Worm (Caenorhabditis elegans) whole organism, early embryonic: ENCODE measurements around the gene srz-79.

Experiments used
- B0310.2 ChIP-seq: sonication (generic microtip); optimal IDR thresholded peaks from 2 replicates; lab custom pipeline; 2016; ENCODE audit warnings: mild to moderate bottlenecking, missing genetic modification characterization, missing compliant biosample characterization
- F13C5.2 ChIP-seq: sonication (generic microtip); optimal IDR thresholded peaks from 2 replicates; lab custom pipeline; 2017; ENCODE audit warnings: mild to moderate bottlenecking, missing genetic modification characterization, inconsistent platforms, missing compliant biosample characterization
- aly-1 ChIP-seq: sonication (generic microtip); optimal IDR thresholded peaks from 2 replicates; lab custom pipeline; 2016; ENCODE audit warnings: missing genetic modification characterization, missing compliant biosample characterization
- ama-1 ChIP-seq: fragments of 150-350 bp; optimal IDR thresholded peaks from 2 replicates; lab custom pipeline; 2014
- ceh-13 ChIP-seq: fragments of 200-800 bp; sonication (Bioruptor generic); optimal IDR thresholded peaks from 2 replicates; lab custom pipeline; 2018; ENCODE audit warnings: mild to moderate bottlenecking, missing genetic modification characterization, missing compliant biosample characterization
- ceh-36 ChIP-seq: sonication (generic microtip); optimal IDR thresholded peaks from 2 replicates; lab custom pipeline; 2016; ENCODE audit warnings: missing genetic modification characterization, inconsistent platforms, missing compliant biosample characterization
- ets-7 ChIP-seq: sonication (generic microtip); optimal IDR thresholded peaks from 2 replicates; lab custom pipeline; 2016; ENCODE audit warnings: missing genotype, missing genetic modification characterization, missing compliant biosample characterization
- flt-1 ChIP-seq: fragments of 200-800 bp; sonication (Bioruptor generic); IDR thresholded peaks from 2 replicates; pipeline ENCODE4 v1.3.6; 2022; ENCODE audit warnings: missing genetic modification characterization, missing compliant biosample characterization
- hmg-4 ChIP-seq: fragments of 200-800 bp; sonication (Bioruptor generic); optimal IDR thresholded peaks from 2 replicates; lab custom pipeline; 2018; ENCODE audit warnings: mild to moderate bottlenecking, missing genetic modification characterization, missing compliant biosample characterization
- hnd-1 ChIP-seq: sonication (generic microtip); optimal IDR thresholded peaks from 2 replicates; lab custom pipeline; 2016; ENCODE audit warnings: missing genetic modification characterization, missing compliant biosample characterization
- pes-1 ChIP-seq: fragments of 200-800 bp; sonication (Bioruptor generic); IDR thresholded peaks from 2 replicates; pipeline ENCODE4 v1.3.6; 2022; ENCODE audit warnings: missing genetic modification reagents, missing genetic modification characterization, missing compliant biosample characterization
- sea-1 ChIP-seq: fragments of 200-800 bp; sonication (Bioruptor generic); conservative IDR thresholded peaks from 2 replicates; pipeline ENCODE4 v1.3.6; 2022; ENCODE audit warnings: missing genetic modification characterization, missing compliant biosample characterization
- tbx-37 ChIP-seq: fragments of 200-800 bp; sonication (Bioruptor generic); conservative IDR thresholded peaks from 2 replicates; pipeline ENCODE4 v1.3.6; 2022; ENCODE audit warnings: missing genetic modification reagents, missing genetic modification characterization, missing compliant biosample characterization
- tra-4 ChIP-seq: sonication (generic microtip); optimal IDR thresholded peaks from 2 replicates; lab custom pipeline; 2017; ENCODE audit warnings: missing genetic modification characterization, missing compliant biosample characterization

DNA sequence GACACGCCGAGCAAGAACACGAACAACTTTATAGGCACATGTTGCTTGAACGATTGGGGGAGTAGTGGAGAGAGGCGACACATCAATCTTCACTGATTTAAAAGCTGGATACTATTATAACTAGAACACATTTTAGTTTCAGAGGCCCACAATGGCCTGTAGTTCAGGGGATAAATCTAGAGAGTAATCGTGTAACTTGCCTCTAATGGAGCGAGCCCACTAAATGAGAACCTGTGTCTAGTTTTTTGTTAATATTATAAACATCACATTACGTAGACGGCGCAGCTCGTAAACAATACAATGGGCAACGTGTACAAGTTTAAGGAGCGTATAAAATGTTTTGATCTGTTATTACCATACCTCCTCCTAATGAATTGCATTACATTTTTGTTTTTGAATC is 48.8 kb upstream of the srz-79 start, which contains the start of gene F58E2.5:
- TF ChIP-seq ceh-36 (tag; lab: Kevin White, UChicago), result no peak
- no peak for TF ChIP-seq ama-1
- no peak for TF ChIP-seq ets-7
- TF ChIP-seq hnd-1 (tag; lab: Kevin White, UChicago), result no peak
- TF ChIP-seq tra-4 (tag; lab: Kevin White, UChicago), result no peak
- no peak for TF ChIP-seq F13C5.2 (tag; lab: Kevin White, UChicago)
- TF ChIP-seq ceh-13 (GFP tag; lab: Kevin White, UChicago), result no peak
- no peak for TF ChIP-seq sea-1 (GFP tag; lab: Robert Waterston, UW)
- TF ChIP-seq hmg-4 (GFP tag; lab: Kevin White, UChicago), result no peak
- TF ChIP-seq B0310.2 (tag; lab: Kevin White, UChicago), result no peak
- no peak for TF ChIP-seq pes-1 (GFP tag; lab: Robert Waterston, UW)
- TF ChIP-seq tbx-37 (GFP tag; lab: Robert Waterston, UW), result no peak
- no peak for TF ChIP-seq aly-1 (tag; lab: Kevin White, UChicago)
- TF ChIP-seq flt-1 (GFP tag; lab: Robert Waterston, UW), result no peak
